Worm (Caenorhabditis elegans) whole organism, L2 larva: ENCODE measurements around the gene T23G4.127.

Experiments
- C34F6.9 ChIP-seq: fragments of 150-350 bp; optimal IDR thresholded peaks from 2 replicates; lab custom pipeline; 2014; ENCODE audit warnings: missing biosample characterization, missing genetic modification characterization
- F13H6.1 ChIP-seq: sonication (generic microtip); optimal IDR thresholded peaks from 2 replicates; lab custom pipeline; 2016; ENCODE audit warnings: missing genetic modification characterization, missing compliant biosample characterization
- R02D3.7 ChIP-seq: fragments of 150-350 bp; optimal IDR thresholded peaks from 2 replicates; lab custom pipeline; 2014; ENCODE audit warnings: missing biosample characterization, missing genetic modification characterization
- Y55F3AM.14 ChIP-seq: fragments of 200-800 bp; sonication (Bioruptor generic); optimal IDR thresholded peaks from 2 replicates; lab custom pipeline; 2018; ENCODE audit warnings: mild to moderate bottlenecking, missing genetic modification characterization, missing compliant biosample characterization
- ZK546.5 ChIP-seq: sonication (generic microtip); optimal IDR thresholded peaks from 2 replicates; lab custom pipeline; 2017; ENCODE audit warnings: missing biosample characterization, missing genetic modification characterization
- alr-1 ChIP-seq: fragments of 150-350 bp; optimal IDR thresholded peaks from 2 replicates; lab custom pipeline; 2014; ENCODE audit warnings: missing biosample characterization, missing genetic modification characterization
- aly-2 ChIP-seq: fragments of 150-350 bp; optimal IDR thresholded peaks from 2 replicates; lab custom pipeline; 2014; ENCODE audit warnings: missing biosample characterization, missing genetic modification characterization
- ama-1 ChIP-seq: fragments of 150-350 bp; optimal IDR thresholded peaks from 2 replicates; lab custom pipeline; 2018; ENCODE audit warnings: inconsistent platforms
- blmp-1 ChIP-seq: sonication (generic microtip); optimal IDR thresholded peaks from 2 replicates; lab custom pipeline; 2017; ENCODE audit warnings: missing genetic modification characterization, mild to moderate bottlenecking, missing compliant biosample characterization, antibody characterized with exemption, moderate library complexity; ENCODE audit not compliant: insufficient read depth
- ceh-16 ChIP-seq: fragments of 150-350 bp; optimal IDR thresholded peaks from 2 replicates; lab custom pipeline; 2014; ENCODE audit warnings: missing biosample characterization, missing genetic modification characterization
- crh-2 ChIP-seq: sonication (generic microtip); optimal IDR thresholded peaks from 2 replicates; lab custom pipeline; 2017; ENCODE audit warnings: missing biosample characterization, missing genetic modification characterization
- dmd-4 ChIP-seq: sonication (generic microtip); optimal IDR thresholded peaks from 2 replicates; lab custom pipeline; 2017; ENCODE audit warnings: missing biosample characterization, missing genetic modification characterization
- egl-27 ChIP-seq: sonication (generic microtip); optimal IDR thresholded peaks from 3 replicates; lab custom pipeline; 2017; ENCODE audit warnings: missing biosample characterization, missing genetic modification reagents, missing genetic modification characterization
- elt-1 ChIP-seq: fragments of 150-350 bp; optimal IDR thresholded peaks from 2 replicates; lab custom pipeline; 2014; ENCODE audit warnings: missing biosample characterization, missing genetic modification characterization
- elt-3 ChIP-seq: sonication (generic microtip); optimal IDR thresholded peaks from 2 replicates; lab custom pipeline; 2017; ENCODE audit warnings: missing biosample characterization, missing genetic modification characterization
- fos-1 ChIP-seq: fragments of 150-350 bp; optimal IDR thresholded peaks from 2 replicates; lab custom pipeline; 2014; ENCODE audit warnings: missing biosample characterization, missing genetic modification characterization
- gmeb-1 ChIP-seq: fragments of 150-350 bp; optimal IDR thresholded peaks from 2 replicates; lab custom pipeline; 2014; ENCODE audit warnings: missing biosample characterization, missing genetic modification characterization
- lin-11 ChIP-seq: fragments of 150-350 bp; sonication (generic microtip); optimal IDR thresholded peaks from 2 replicates; lab custom pipeline; 2014; ENCODE audit warnings: missing biosample characterization, missing genetic modification characterization, inconsistent platforms, mixed read lengths
- lin-13 ChIP-seq: fragments of 150-350 bp; optimal IDR thresholded peaks from 2 replicates; lab custom pipeline; 2014; ENCODE audit warnings: missing biosample characterization, missing genetic modification reagents, missing genetic modification characterization
- lin-39 ChIP-seq: fragments of 150-350 bp; optimal IDR thresholded peaks from 2 replicates; lab custom pipeline; 2014; ENCODE audit warnings: missing biosample characterization, missing genetic modification reagents, missing genetic modification characterization
- mab-5 ChIP-seq: fragments of 150-350 bp; optimal IDR thresholded peaks from 2 replicates; lab custom pipeline; 2014; ENCODE audit warnings: missing biosample characterization, missing genetic modification characterization
- mbf-1 ChIP-seq: sonication (generic microtip); optimal IDR thresholded peaks from 2 replicates; lab custom pipeline; 2017; ENCODE audit warnings: missing biosample characterization, missing genetic modification characterization
- mdl-1 ChIP-seq, 2 experiments: fragments of 150-350 bp in 1 of 2; sonication (generic microtip) in 1 of 2; optimal IDR thresholded peaks; 2 replicates each; lab custom pipeline; 2017; ENCODE audit warnings: missing biosample characterization in 2 of 2, missing genetic modification characterization in 2 of 2
- nhr-11 ChIP-seq: fragments of 150-350 bp; optimal IDR thresholded peaks from 2 replicates; lab custom pipeline; 2014; ENCODE audit warnings: missing biosample characterization, missing genetic modification characterization
- nhr-12 ChIP-seq: fragments of 150-350 bp; optimal IDR thresholded peaks from 2 replicates; lab custom pipeline; 2014; ENCODE audit warnings: missing biosample characterization, missing genetic modification characterization
- nhr-129 ChIP-seq: fragments of 150-350 bp; optimal IDR thresholded peaks from 2 replicates; lab custom pipeline; 2014; ENCODE audit warnings: missing biosample characterization, missing genetic modification characterization
- nhr-21 ChIP-seq: fragments of 150-350 bp; optimal IDR thresholded peaks from 2 replicates; lab custom pipeline; 2014; ENCODE audit warnings: missing biosample characterization, missing genetic modification characterization
- nhr-23 ChIP-seq: fragments of 150-350 bp; optimal IDR thresholded peaks from 2 replicates; lab custom pipeline; 2014; ENCODE audit warnings: missing biosample characterization, missing genetic modification reagents, missing genetic modification characterization
- nhr-237 ChIP-seq: fragments of 150-350 bp; optimal IDR thresholded peaks from 2 replicates; lab custom pipeline; 2014; ENCODE audit warnings: missing biosample characterization, missing genetic modification characterization
- nhr-25 ChIP-seq: fragments of 150-350 bp; sonication (generic microtip); optimal IDR thresholded peaks from 3 replicates; lab custom pipeline; 2014; ENCODE audit warnings: missing biosample characterization, missing genetic modification characterization
- nhr-6 ChIP-seq: fragments of 150-350 bp; optimal IDR thresholded peaks from 2 replicates; lab custom pipeline; 2014; ENCODE audit warnings: missing biosample characterization, missing genetic modification characterization
- nhr-77 ChIP-seq: fragments of 150-350 bp; optimal IDR thresholded peaks from 2 replicates; lab custom pipeline; 2014; ENCODE audit warnings: missing biosample characterization, missing genetic modification characterization
- peb-1 ChIP-seq: fragments of 150-350 bp; optimal IDR thresholded peaks from 2 replicates; lab custom pipeline; 2014; ENCODE audit warnings: missing biosample characterization, missing genetic modification characterization
- sem-4 ChIP-seq: fragments of 150-350 bp; optimal IDR thresholded peaks from 2 replicates; lab custom pipeline; 2014; ENCODE audit warnings: missing biosample characterization, missing genetic modification reagents, missing genetic modification characterization
- skn-1 ChIP-seq: sonication (generic microtip); optimal IDR thresholded peaks from 2 replicates; lab custom pipeline; 2017; ENCODE audit warnings: missing biosample characterization, missing genetic modification characterization
- snpc-4 ChIP-seq: fragments of 150-350 bp; optimal IDR thresholded peaks from 2 replicates; lab custom pipeline; 2014; ENCODE audit warnings: missing biosample characterization, missing genetic modification characterization
- unc-39 ChIP-seq: fragments of 150-350 bp; optimal IDR thresholded peaks from 2 replicates; lab custom pipeline; 2014; ENCODE audit warnings: missing biosample characterization, missing genetic modification characterization
- unc-62 ChIP-seq: fragments of 150-350 bp; optimal IDR thresholded peaks from 2 replicates; lab custom pipeline; 2014; ENCODE audit warnings: missing biosample characterization, missing genetic modification reagents, missing genetic modification characterization
- zag-1 ChIP-seq: fragments of 150-350 bp; optimal IDR thresholded peaks from 2 replicates; lab custom pipeline; 2014; ENCODE audit warnings: missing biosample characterization, missing genetic modification characterization
- ztf-1 ChIP-seq: fragments of 200-800 bp; sonication (Bioruptor generic); conservative IDR thresholded peaks from 2 replicates; pipeline ENCODE4 v1.3.6; 2022; ENCODE audit warnings: missing genetic modification characterization, missing compliant biosample characterization
- ztf-11 ChIP-seq: sonication (generic microtip); optimal IDR thresholded peaks from 2 replicates; lab custom pipeline; 2017; ENCODE audit warnings: missing biosample characterization, missing genetic modification characterization
- ztf-4 ChIP-seq: fragments of 150-350 bp; optimal IDR thresholded peaks from 2 replicates; lab custom pipeline; 2014; ENCODE audit warnings: missing biosample characterization, missing genetic modification characterization

The T23G4.127 gene

ce11 chrIV:13689302-13689880, 9.1 kb downstream of the T23G4.127 start, which contains the start of gene T23G4.2:
Gene T23G4.2, minus strand, starts transcription at chrIV:13689556.
- TF ChIP-seq elt-3, result no peak
- TF ChIP-seq peb-1 (tag; lab: Kevin White, UChicago), result no peak
- peak; percentile 2 for TF ChIP-seq crh-2
- TF ChIP-seq snpc-4, result no peak
- TF ChIP-seq unc-39 (tag; lab: Kevin White, UChicago), result no peak
- TF ChIP-seq C34F6.9 (tag; lab: Kevin White, UChicago), result no peak
- no peak for TF ChIP-seq skn-1 (tag; lab: Kevin White, UChicago)
- TF ChIP-seq nhr-237, result no peak
- no peak for TF ChIP-seq blmp-1 (tag; lab: Kevin White, UChicago)
- no peak for TF ChIP-seq ama-1 (lab: Kevin White, UChicago)
- no peak for TF ChIP-seq nhr-23
- TF ChIP-seq nhr-12 (tag; lab: Kevin White, UChicago), result no peak
- peak; percentile 11 for TF ChIP-seq zag-1 (tag; lab: Kevin White, UChicago)
- no peak for TF ChIP-seq alr-1 (tag; lab: Kevin White, UChicago)
- TF ChIP-seq nhr-11 (tag; lab: Kevin White, UChicago), result no peak
- no peak for TF ChIP-seq lin-11 (tag; lab: Kevin White, UChicago)
- TF ChIP-seq ztf-1 (GFP tag; lab: Robert Waterston, UW), result no peak
- TF ChIP-seq dmd-4 (tag; lab: Kevin White, UChicago), result no peak
- TF ChIP-seq nhr-129 (tag; lab: Kevin White, UChicago), result peak; percentile 27
- TF ChIP-seq nhr-77 (tag; lab: Kevin White, UChicago), result no peak
- no peak for TF ChIP-seq elt-1
- TF ChIP-seq unc-62 (GFP tag; lab: Kevin White, UChicago), result peak; percentile 41
- TF ChIP-seq nhr-21 (tag; lab: Kevin White, UChicago), result no peak
- no peak for TF ChIP-seq ceh-16 (tag; lab: Kevin White, UChicago)
- TF ChIP-seq egl-27 (tag; lab: Kevin White, UChicago), result no peak
- no peak for TF ChIP-seq ztf-11 (tag; lab: Kevin White, UChicago)
- no peak for TF ChIP-seq Y55F3AM.14 (GFP tag; lab: Kevin White, UChicago)
- no peak for TF ChIP-seq F13H6.1 (tag; lab: Kevin White, UChicago)
- no peak for TF ChIP-seq ztf-4
- TF ChIP-seq ZK546.5, result no peak
- TF ChIP-seq sem-4 (tag; lab: Kevin White, UChicago), result no peak
- no peak for TF ChIP-seq nhr-25 (tag; lab: Kevin White, UChicago)
- no peak for TF ChIP-seq nhr-6 (tag; lab: Kevin White, UChicago)
- TF ChIP-seq R02D3.7 (tag; lab: Kevin White, UChicago), result no peak
- TF ChIP-seq mab-5 (tag; lab: Kevin White, UChicago), result peak; percentile 89
- no peak for TF ChIP-seq mdl-1 (tag; optimal IDR thresholded peaks at IDR 0.05; lab: Kevin White, UChicago)
- TF ChIP-seq aly-2 (tag; lab: Kevin White, UChicago), result no peak
- TF ChIP-seq gmeb-1, result no peak

ce11 chrIV:13687631-13688030, 10.9 kb downstream of the T23G4.127 start:
- TF ChIP-seq dmd-4 (tag; lab: Kevin White, UChicago), result no peak
- no peak for TF ChIP-seq peb-1 (tag; lab: Kevin White, UChicago)

ce11 chrIV:13686965-13687425, 11.5 kb downstream of the T23G4.127 start, which contains the start of gene nyn-1:
Gene nyn-1, minus strand, starts transcription at chrIV:13687015.
- TF ChIP-seq zag-1 (tag; lab: Kevin White, UChicago) (no peak), ZK546.5 (no peak), lin-39 (tag; lab: Kevin White, UChicago) (no peak), ceh-16 (tag; lab: Kevin White, UChicago) (no peak)

- TF ChIP-seq F13H6.1 (tag; lab: Kevin White, UChicago) (no peak), unc-39 (tag; lab: Kevin White, UChicago) (no peak), mab-5 (tag; lab: Kevin White, UChicago) (no peak), blmp-1 (tag; lab: Kevin White, UChicago) (no peak), ztf-1 (GFP tag; lab: Robert Waterston, UW) (no peak), mbf-1 (tag; lab: Kevin White, UChicago) (no peak), gmeb-1 (no peak), nhr-77 (tag; lab: Kevin White, UChicago) (no peak), nhr-6 (tag; lab: Kevin White, UChicago) (no peak), nhr-11 (tag; lab: Kevin White, UChicago) (no peak), elt-3 (no peak), fos-1 (tag; lab: Kevin White, UChicago) (no peak), lin-13 (GFP tag; lab: Kevin White, UChicago) (no peak), peb-1 (tag; lab: Kevin White, UChicago) (no peak), crh-2 (no peak), ZK546.5 (no peak)
- TF ChIP-seq, all 48 proteins: peak for 0
These were observed 13.7 kb downstream of the T23G4.127 start for ce11 chrIV:13684827-13685226.
